Fruit fly (Drosophila melanogaster): ENCODE results near the gene milt.

milt gene

dm6 chr2L:7023614-7024259 lies 13.9 kb upstream of the milt start, which contains the start of gene Gart (continued):
- no peak for TF ChIP-seq Stat92E (GFP tag; optimal IDR thresholded peaks at IDR 0.05)
- no peak for TF ChIP-seq dati (GFP tag; IDR thresholded peaks at IDR 0.05)
- TF ChIP-seq tin (GFP tag; optimal IDR thresholded peaks at IDR 0.05) = peak; percentile 62
- peak; percentile 70; the same call in 1 of the 2 replicates for TF ChIP-seq HLH3B (GFP tag; IDR thresholded peaks at IDR 0.05)
- peak; percentile 61 for TF ChIP-seq NfI (GFP tag; optimal IDR thresholded peaks at IDR 0.05)
- TF ChIP-seq gce (GFP tag; IDR thresholded peaks at IDR 0.05) = no peak
- TF ChIP-seq ssp (GFP tag; IDR thresholded peaks at IDR 0.05) = peak; percentile 71
- peak; percentile 62 for TF ChIP-seq CG8388 (GFP tag; optimal IDR thresholded peaks at IDR 0.05)
- no peak for TF ChIP-seq fru (optimal IDR thresholded peaks at IDR 0.05)
- no peak for TF ChIP-seq CG3838 (GFP tag; optimal IDR thresholded peaks at IDR 0.05)
- TF ChIP-seq CG12744 (GFP tag; optimal IDR thresholded peaks at IDR 0.05) = peak; percentile 57
- peak; percentile 86 for TF ChIP-seq CG12769 (tag; optimal IDR thresholded peaks at IDR 0.05)
- peak; percentile 15 for TF ChIP-seq Abd-B (GFP tag; optimal IDR thresholded peaks at IDR 0.05)
- TF ChIP-seq CG1529 (GFP tag; optimal IDR thresholded peaks at IDR 0.05) = peak; percentile 59
- TF ChIP-seq CG12942 (GFP tag; optimal IDR thresholded peaks at IDR 0.05) = peak; percentile 42
- TF ChIP-seq oc (tag; optimal IDR thresholded peaks at IDR 0.05) = peak; percentile 36
- peak; percentile 62; the same call in 1 of the 2 replicates for TF ChIP-seq CG10366 (GFP tag; IDR thresholded peaks at IDR 0.05)
- TF ChIP-seq CG8281 (tag; optimal IDR thresholded peaks at IDR 0.05) = no peak
- TF ChIP-seq CG10147 (GFP tag; optimal IDR thresholded peaks at IDR 0.05) = peak; percentile 8
- TF ChIP-seq emc (GFP tag; optimal IDR thresholded peaks at IDR 0.05) = no peak
- TF ChIP-seq CG1024 (GFP tag; IDR thresholded peaks at IDR 0.05) = peak; percentile 70
- peak; percentile 76 for TF ChIP-seq CG12659 (GFP tag; optimal IDR thresholded peaks at IDR 0.05)
- TF ChIP-seq corto (GFP tag; optimal IDR thresholded peaks at IDR 0.05) = peak; percentile 70
- peak; percentile 51 for TF ChIP-seq CG3163 (GFP tag; optimal IDR thresholded peaks at IDR 0.05)
- TF ChIP-seq Atf3 (GFP tag; optimal IDR thresholded peaks at IDR 0.05) = peak; percentile 61
- peak; percentile 24 for TF ChIP-seq dmrt11E (tag; optimal IDR thresholded peaks at IDR 0.05)
- no peak for TF ChIP-seq stwl (tag; optimal IDR thresholded peaks at IDR 0.05)
- TF ChIP-seq Oli (tag; optimal IDR thresholded peaks at IDR 0.05) = peak; percentile 68
- peak; percentile 43 for TF ChIP-seq Dad (GFP tag; optimal IDR thresholded peaks at IDR 0.05)
- no peak for TF ChIP-seq hkb (optimal IDR thresholded peaks at IDR 0.05)
- peak; percentile 60; the same call in 1 of the 2 replicates for TF ChIP-seq hkb (GFP tag; IDR thresholded peaks at IDR 0.05)
- TF ChIP-seq Meics (GFP tag; optimal IDR thresholded peaks at IDR 0.05) = peak; percentile 20
- TF ChIP-seq chinmo (GFP tag; IDR thresholded peaks at IDR 0.05; ENCODE audit: partially characterized antibody) = peak; percentile 75; the same call in 2 of the 4 replicates
- 0 out of 2 replicates have a peak, but pooled peaks have one; percentile 16 for TF ChIP-seq danr (GFP tag; IDR thresholded peaks at IDR 0.05)
- no peak for TF ChIP-seq TFAM (GFP tag; optimal IDR thresholded peaks at IDR 0.05)
- TF ChIP-seq org-1 (GFP tag; optimal IDR thresholded peaks at IDR 0.05) = peak; percentile 76
- TF ChIP-seq slbo (GFP tag; IDR thresholded peaks at IDR 0.05) = peak; percentile 79
- TF ChIP-seq Dip3 (GFP tag; optimal IDR thresholded peaks at IDR 0.05) = peak; percentile 36
- TF ChIP-seq pnt (GFP tag; optimal IDR thresholded peaks at IDR 0.05) = peak; percentile 55
- TF ChIP-seq Drgx (GFP tag; IDR thresholded peaks at IDR 0.05) = peak; percentile 52; the same call in 1 of the 2 replicates
- peak; percentile 59 for TF ChIP-seq CG8089 (GFP tag; optimal IDR thresholded peaks at IDR 0.05)
- TF ChIP-seq CG6254 (GFP tag; optimal IDR thresholded peaks at IDR 0.05) = no peak
- TF ChIP-seq CG4820 (GFP tag; optimal IDR thresholded peaks at IDR 0.05) = peak; percentile 59
- TF ChIP-seq CG10654 (GFP tag; optimal IDR thresholded peaks at IDR 0.05) = no peak
- TF ChIP-seq Max (GFP tag; optimal IDR thresholded peaks at IDR 0.05) = peak; percentile 27
- TF ChIP-seq fd96Cb (tag; optimal IDR thresholded peaks at IDR 0.05) = peak; percentile 22
- peak; percentile 22 for TF ChIP-seq ems (GFP tag; optimal IDR thresholded peaks at IDR 0.05)
- no peak for TF ChIP-seq CG17829 (tag; optimal IDR thresholded peaks at IDR 0.05)
- peak; percentile 89 for TF ChIP-seq CG2120 (GFP tag; optimal IDR thresholded peaks at IDR 0.05)
- peak; percentile 50 for TF ChIP-seq CG10462 (GFP tag; optimal IDR thresholded peaks at IDR 0.05)
